Worm (Caenorhabditis elegans) whole organism, L1 larva: Measurements from ENCODE around the gene R09H10.6.

Experiments used
- C16A3.4 ChIP-seq: fragments of 150-350 bp; optimal IDR thresholded peaks from 2 replicates; lab custom pipeline; 2014; ENCODE audit warnings: missing biosample characterization, missing genetic modification characterization
- F16B12.6 ChIP-seq: fragments of 150-350 bp; optimal IDR thresholded peaks from 2 replicates; lab custom pipeline; 2014; ENCODE audit warnings: missing biosample characterization, missing genetic modification characterization
- Y116A8C.19 ChIP-seq: sonication (generic microtip); optimal IDR thresholded peaks from 2 replicates; lab custom pipeline; 2016; ENCODE audit warnings: missing compliant biosample characterization, missing genetic modification characterization, borderline replicate concordance
- alr-1 ChIP-seq: fragments of 200-800 bp; sonication (Bioruptor generic); optimal IDR thresholded peaks from 2 replicates; lab custom pipeline; 2018; ENCODE audit warnings: borderline replicate concordance, mild to moderate bottlenecking, missing genetic modification characterization, missing compliant biosample characterization
- ceh-63 ChIP-seq: fragments of 200-800 bp; sonication (Bioruptor generic); optimal IDR thresholded peaks from 2 replicates; lab custom pipeline; 2018; ENCODE audit warnings: mild to moderate bottlenecking, missing genetic modification characterization, missing compliant biosample characterization
- ceh-8 ChIP-seq: fragments of 200-800 bp; sonication (Bioruptor generic); optimal IDR thresholded peaks from 2 replicates; lab custom pipeline; 2018; ENCODE audit warnings: mild to moderate bottlenecking, missing genetic modification characterization, moderate library complexity, missing compliant biosample characterization
- ceh-82 ChIP-seq, 3 experiments: fragments of 150-350 bp in 1 of 3; sonication (generic microtip) in 2 of 3; optimal IDR thresholded peaks; 2 replicates each; lab custom pipeline; 2014 to 2017; ENCODE audit warnings: missing biosample characterization in 3 of 3, missing genetic modification characterization in 3 of 3
- ces-1 ChIP-seq: fragments of 150-350 bp; optimal IDR thresholded peaks from 2 replicates; lab custom pipeline; 2014; ENCODE audit warnings: missing biosample characterization, missing genetic modification reagents, missing genetic modification characterization
- efl-1 ChIP-seq, 4 experiments: fragments of 150-350 bp; optimal IDR thresholded peaks in 3 of 4; peaks in 1 of 4; 1 replicate in 1 of 4; 2 replicates in 3 of 4; lab custom pipeline; 2014; ENCODE audit warnings: missing biosample characterization in 2 of 4, missing genetic modification characterization in 2 of 4, missing genetic modification reagents in 2 of 4
- efl-3 ChIP-seq: fragments of 200-800 bp; sonication (Bioruptor generic); optimal IDR thresholded peaks from 2 replicates; lab custom pipeline; 2018; ENCODE audit warnings: mild to moderate bottlenecking, missing genetic modification characterization, missing compliant biosample characterization
- elt-2 ChIP-seq: sonication (generic microtip); optimal IDR thresholded peaks from 2 replicates; lab custom pipeline; 2016; ENCODE audit warnings: missing genetic modification characterization, mild to moderate bottlenecking, inconsistent platforms, missing compliant biosample characterization, missing genetic modification reagents
- elt-3 ChIP-seq, 6 experiments: fragments of 150-350 bp in 1 of 6; sonication (generic microtip); optimal IDR thresholded peaks; 2 replicates each; lab custom pipeline; 2017 to 2018; ENCODE audit warnings: missing biosample characterization in 6 of 6, missing genetic modification characterization in 6 of 6, inconsistent platforms in 1 of 6
- ets-5 ChIP-seq: fragments of 200-800 bp; sonication (Bioruptor generic); IDR thresholded peaks from 2 replicates; pipeline ENCODE4 v1.3.6; 2022; ENCODE audit warnings: missing genetic modification characterization, missing compliant biosample characterization
- fkh-4 ChIP-seq: sonication (generic microtip); optimal IDR thresholded peaks from 2 replicates; lab custom pipeline; 2016; ENCODE audit warnings: missing compliant biosample characterization, missing genetic modification characterization, borderline replicate concordance
- grh-1 ChIP-seq: fragments of 200-800 bp; sonication (Bioruptor generic); IDR thresholded peaks from 2 replicates; pipeline ENCODE4 v1.3.6; 2022; ENCODE audit warnings: missing genetic modification reagents, missing genetic modification characterization, missing compliant biosample characterization
- hlh-4 ChIP-seq: sonication (generic microtip); optimal IDR thresholded peaks from 2 replicates; lab custom pipeline; 2016; ENCODE audit warnings: mild to moderate bottlenecking, missing genetic modification characterization, missing compliant biosample characterization
- irx-1 ChIP-seq: sonication (generic microtip); optimal IDR thresholded peaks from 2 replicates; lab custom pipeline; 2016; ENCODE audit warnings: missing genetic modification characterization, missing compliant biosample characterization
- isw-1 ChIP-seq: fragments of 200-800 bp; sonication (Bioruptor generic); IDR thresholded peaks from 2 replicates; pipeline ENCODE4 v1.3.6; 2022; ENCODE audit warnings: missing genetic modification characterization, missing compliant biosample characterization
- lin-13 ChIP-seq: fragments of 150-350 bp; optimal IDR thresholded peaks from 2 replicates; lab custom pipeline; 2014; ENCODE audit warnings: missing biosample characterization, missing genetic modification reagents, missing genetic modification characterization
- lin-15B ChIP-seq: fragments of 150-350 bp; sonication (generic microtip); optimal IDR thresholded peaks from 3 replicates; lab custom pipeline; 2014; ENCODE audit warnings: missing biosample characterization, missing genetic modification characterization
- lir-3 ChIP-seq: sonication (generic microtip); optimal IDR thresholded peaks from 2 replicates; lab custom pipeline; 2016; ENCODE audit warnings: mild to moderate bottlenecking, missing genetic modification characterization, moderate library complexity, missing compliant biosample characterization; ENCODE audit not compliant: poor library complexity
- mab-9 ChIP-seq: fragments of 200-800 bp; sonication (Bioruptor generic); IDR thresholded peaks from 2 replicates; pipeline ENCODE4 v1.3.6; 2022; ENCODE audit warnings: missing genetic modification reagents, missing genetic modification characterization, missing compliant biosample characterization
- mep-1 ChIP-seq: fragments of 150-350 bp; optimal IDR thresholded peaks from 2 replicates; lab custom pipeline; 2014; ENCODE audit warnings: missing biosample characterization, missing genetic modification characterization
- nhr-11 ChIP-seq: fragments of 150-350 bp; optimal IDR thresholded peaks from 2 replicates; lab custom pipeline; 2014; ENCODE audit warnings: missing biosample characterization, missing genetic modification characterization
- nhr-19 ChIP-seq: fragments of 200-800 bp; sonication (Bioruptor generic); conservative IDR thresholded peaks from 2 replicates; pipeline ENCODE4 v1.3.6; 2022; ENCODE audit warnings: missing genetic modification characterization, missing compliant biosample characterization
- nhr-237 ChIP-seq: fragments of 150-350 bp; optimal IDR thresholded peaks from 2 replicates; lab custom pipeline; 2014; ENCODE audit warnings: missing biosample characterization, missing genetic modification characterization
- nhr-28 ChIP-seq: fragments of 150-350 bp; optimal IDR thresholded peaks from 2 replicates; lab custom pipeline; 2014; ENCODE audit warnings: missing biosample characterization, missing genetic modification characterization
- nhr-47 ChIP-seq: sonication (generic microtip); optimal IDR thresholded peaks from 2 replicates; lab custom pipeline; 2016; ENCODE audit warnings: mild to moderate bottlenecking, missing genetic modification characterization, moderate library complexity, missing compliant biosample characterization
- nhr-76 ChIP-seq: sonication (generic microtip); optimal IDR thresholded peaks from 2 replicates; lab custom pipeline; 2017; ENCODE audit warnings: missing biosample characterization, missing genetic modification characterization
- nhr-77 ChIP-seq: fragments of 150-350 bp; optimal IDR thresholded peaks from 2 replicates; lab custom pipeline; 2014; ENCODE audit warnings: missing biosample characterization, missing genetic modification characterization
- nhr-84 ChIP-seq: sonication (generic microtip); optimal IDR thresholded peaks from 2 replicates; lab custom pipeline; 2017; ENCODE audit warnings: missing biosample characterization, missing genetic modification characterization
- nhr-90 ChIP-seq: sonication (generic microtip); optimal IDR thresholded peaks from 2 replicates; lab custom pipeline; 2016; ENCODE audit warnings: mild to moderate bottlenecking, missing genetic modification characterization, missing compliant biosample characterization; ENCODE audit not compliant: poor library complexity
- pag-3 ChIP-seq: sonication (generic microtip); optimal IDR thresholded peaks from 2 replicates; lab custom pipeline; 2017; ENCODE audit warnings: missing genetic modification characterization, mild to moderate bottlenecking, missing compliant biosample characterization, antibody characterized with exemption, borderline replicate concordance; ENCODE audit not compliant: insufficient read depth
- rnt-1 ChIP-seq: sonication (generic microtip); optimal IDR thresholded peaks from 2 replicates; lab custom pipeline; 2016; ENCODE audit warnings: mild to moderate bottlenecking, missing genetic modification characterization, moderate library complexity, missing compliant biosample characterization
- skn-1 ChIP-seq: fragments of 150-350 bp; optimal IDR thresholded peaks from 2 replicates; lab custom pipeline; 2014; ENCODE audit warnings: missing biosample characterization, missing genetic modification characterization
- sox-4 ChIP-seq: sonication (generic microtip); optimal IDR thresholded peaks from 2 replicates; lab custom pipeline; 2016; ENCODE audit warnings: missing genetic modification characterization, missing compliant biosample characterization
- sptf-1 ChIP-seq: fragments of 150-350 bp; optimal IDR thresholded peaks from 2 replicates; lab custom pipeline; 2014; ENCODE audit warnings: missing biosample characterization, missing genetic modification characterization
- unc-86 ChIP-seq: sonication (generic microtip); optimal IDR thresholded peaks from 2 replicates; lab custom pipeline; 2016; ENCODE audit warnings: missing genetic modification characterization, missing compliant biosample characterization

Gene R09H10.6

ce11 chrIV:10599983-10600382, 8.4 kb upstream of the R09H10.6 start, which contains the start of gene R09H10.1:
R09H10.1 (plus strand) TSS chrIV:10600283.
- TF ChIP-seq lin-13 = no peak
- no peak for TF ChIP-seq alr-1 (tag; lab: Kevin White, UChicago)
- no peak for TF ChIP-seq ces-1 (GFP tag; lab: Kevin White, UChicago)
- TF ChIP-seq mab-9 (GFP tag; lab: Robert Waterston, UW) = no peak
- TF ChIP-seq ceh-63 (GFP tag; lab: Kevin White, UChicago) = no peak
- TF ChIP-seq nhr-84 (tag; lab: Kevin White, UChicago) = no peak
- no peak for TF ChIP-seq elt-3 (tag; optimal IDR thresholded peaks at IDR 0.05; lab: Kevin White, UChicago)
- TF ChIP-seq nhr-237 (tag; lab: Kevin White, UChicago) = no peak
- TF ChIP-seq sox-4 (tag; lab: Kevin White, UChicago) = no peak
- no peak for TF ChIP-seq nhr-90 (tag; lab: Kevin White, UChicago)
- TF ChIP-seq efl-3 (GFP tag; lab: Kevin White, UChicago) = no peak
- TF ChIP-seq fkh-4 (tag; lab: Kevin White, UChicago) = no peak
- no peak for TF ChIP-seq mep-1 (tag; lab: Kevin White, UChicago)
- no peak for TF ChIP-seq lin-15B
- no peak for TF ChIP-seq ceh-8 (GFP tag; lab: Kevin White, UChicago)
- no peak for TF ChIP-seq pag-3
- TF ChIP-seq skn-1 (tag; lab: Kevin White, UChicago) = no peak
- TF ChIP-seq lir-3 (tag; lab: Kevin White, UChicago) = no peak
- no peak for TF ChIP-seq isw-1 (GFP tag; lab: Robert Waterston, UW)
- TF ChIP-seq rnt-1 = no peak

DNA sequence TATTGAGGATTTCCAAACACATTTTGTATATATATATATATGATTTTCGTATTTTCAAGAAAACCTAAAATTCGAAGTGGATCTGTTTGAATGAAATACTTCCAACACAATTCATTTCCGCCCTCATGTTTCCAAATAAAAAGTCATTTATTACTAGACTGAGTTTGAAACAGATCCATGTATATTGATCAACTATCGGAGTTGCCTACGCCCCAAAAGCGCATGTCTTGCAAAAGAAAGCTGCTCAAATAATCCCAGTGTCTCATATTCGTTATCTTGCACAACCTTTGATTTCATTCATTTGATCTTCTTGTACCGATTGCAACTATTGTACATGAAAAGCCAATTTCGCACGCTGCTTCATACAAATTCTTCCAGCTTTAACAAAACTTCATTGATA, 5.7 kb upstream of the R09H10.6 start, which contains the start of gene R09H10.2:
Gene R09H10.2 (plus strand): TSS at position 301 of the 400 bp plus-strand sequence.
- TF ChIP-seq sox-4 (tag; lab: Kevin White, UChicago) = no peak
- no peak for TF ChIP-seq nhr-76 (tag; lab: Kevin White, UChicago)
- no peak for TF ChIP-seq sptf-1 (tag; lab: Kevin White, UChicago)
- TF ChIP-seq unc-86 = no peak
- TF ChIP-seq nhr-77 = no peak
- no peak for TF ChIP-seq nhr-47 (tag; lab: Kevin White, UChicago)
- TF ChIP-seq grh-1 (GFP tag; lab: Robert Waterston, UW) = no peak
- no peak for TF ChIP-seq fkh-4 (tag; lab: Kevin White, UChicago)
- no peak for TF ChIP-seq alr-1 (tag; lab: Kevin White, UChicago)
- TF ChIP-seq nhr-28 (tag; lab: Kevin White, UChicago) = no peak
- TF ChIP-seq C16A3.4 = no peak
- no peak for TF ChIP-seq nhr-11
- TF ChIP-seq ceh-82 (tag; optimal IDR thresholded peaks at IDR 0.05; lab: Kevin White, UChicago) = no peak
- no peak for TF ChIP-seq hlh-4 (tag; lab: Kevin White, UChicago)
- no peak for TF ChIP-seq nhr-19 (GFP tag; lab: Robert Waterston, UW)
- no peak for TF ChIP-seq ets-5 (GFP tag; lab: Robert Waterston, UW)
- no peak for TF ChIP-seq ces-1 (GFP tag; lab: Kevin White, UChicago)
- no peak for TF ChIP-seq elt-3 (tag; optimal IDR thresholded peaks at IDR 0.05; lab: Kevin White, UChicago)
- TF ChIP-seq nhr-237 (tag; lab: Kevin White, UChicago) = no peak
- TF ChIP-seq irx-1 (tag; lab: Kevin White, UChicago) = no peak

- TF ChIP-seq elt-2 = peak; percentile 52
- no peak for TF ChIP-seq efl-1 (optimal IDR thresholded peaks at IDR 0.05; lab: Kevin White, UChicago)
- peak in 1 of 2 experiments; percentile 17 for TF ChIP-seq efl-1 (GFP tag; optimal IDR thresholded peaks at IDR 0.05 in 1 of 2; lab: Kevin White, UChicago)
- no peak for TF ChIP-seq ets-5 (GFP tag; lab: Robert Waterston, UW)
- no peak for TF ChIP-seq Y116A8C.19 (tag; lab: Kevin White, UChicago)
- no peak for TF ChIP-seq nhr-11
- no peak for TF ChIP-seq F16B12.6
- TF ChIP-seq nhr-237 (tag; lab: Kevin White, UChicago) = no peak
Measured at ce11 chrIV:10606575-10607080, 1.7 kb upstream of the R09H10.6 start, which contains the start of gene R09H10.3. R09H10.3 (plus strand) TSS chrIV:10607030.
